Fruit fly (Drosophila melanogaster) whole organism, prepupa: ENCODE data around the gene Sox102F.
A peak's percentile ranks its signal among the peaks of the same experiment; 100 is the strongest.

ENCODE experiments used
- Blimp-1 ChIP-seq: fragments of 200-800 bp; sonication (Bioruptor generic); optimal IDR thresholded peaks from 3 replicates; lab custom pipeline; 2017; ENCODE audit warnings: missing biosample characterization, missing genetic modification characterization, mild to moderate bottlenecking, moderate library complexity, missing genetic modification reagents
- CG10631 ChIP-seq: fragments of 200-800 bp; sonication (Bioruptor generic); optimal IDR thresholded peaks from 2 replicates; lab custom pipeline; 2016; ENCODE audit warnings: missing biosample characterization, missing genetic modification characterization
- CG11294 ChIP-seq: fragments of 200-800 bp; sonication (Bioruptor generic); IDR thresholded peaks from 2 replicates; pipeline ENCODE4 v1.3.6; 2022; ENCODE audit warnings: missing biosample characterization, missing genetic modification characterization
- CG11902 ChIP-seq: fragments of 200-800 bp; sonication (Bioruptor generic); optimal IDR thresholded peaks from 3 replicates; lab custom pipeline; 2016; ENCODE audit warnings: missing biosample characterization, missing genetic modification characterization
- CG15336 ChIP-seq: fragments of 200-800 bp; sonication (Bioruptor generic); IDR thresholded peaks from 2 replicates; pipeline ENCODE4 v1.3.6; 2022; ENCODE audit warnings: missing biosample characterization, missing genetic modification characterization
- CG1621 ChIP-seq: fragments of 200-800 bp; sonication (Bioruptor generic); optimal IDR thresholded peaks from 3 replicates; lab custom pipeline; 2018; ENCODE audit warnings: missing biosample characterization, mild to moderate bottlenecking, missing genetic modification characterization
- CG3032 ChIP-seq: fragments of 200-800 bp; optimal IDR thresholded peaks from 2 replicates; lab custom pipeline; 2019; ENCODE audit warnings: missing biosample characterization, mild to moderate bottlenecking, missing genetic modification characterization, moderate library complexity
- CG31627 ChIP-seq: fragments of 200-800 bp; sonication (Bioruptor generic); optimal IDR thresholded peaks from 3 replicates; lab custom pipeline; 2016; ENCODE audit warnings: missing biosample characterization, missing genetic modification characterization
- CG32006 ChIP-seq: fragments of 200-800 bp; sonication (Bioruptor generic); optimal IDR thresholded peaks from 3 replicates; lab custom pipeline; 2017; ENCODE audit warnings: missing biosample characterization, mild to moderate bottlenecking, missing genetic modification characterization
- CG3919 ChIP-seq: fragments of 200-800 bp; sonication (Bioruptor generic); optimal IDR thresholded peaks from 3 replicates; lab custom pipeline; 2016; ENCODE audit warnings: missing biosample characterization, missing genetic modification characterization
- CG4318 ChIP-seq: fragments of 200-800 bp; sonication (Bioruptor generic); optimal IDR thresholded peaks from 3 replicates; lab custom pipeline; 2017; ENCODE audit warnings: missing biosample characterization, mild to moderate bottlenecking, missing genetic modification characterization
- CG6163 ChIP-seq: fragments of 200-800 bp; sonication (Bioruptor generic); IDR thresholded peaks from 3 replicates; pipeline ENCODE4 v1.3.6; 2022; ENCODE audit warnings: missing biosample characterization, missing genetic modification characterization
- CG6276 ChIP-seq: fragments of 200-800 bp; sonication (Bioruptor generic); optimal IDR thresholded peaks from 2 replicates; lab custom pipeline; 2017; ENCODE audit warnings: missing biosample characterization, mild to moderate bottlenecking, missing genetic modification characterization
- CG6792 ChIP-seq: fragments of 200-800 bp; sonication (Bioruptor generic); optimal IDR thresholded peaks from 3 replicates; lab custom pipeline; 2016; ENCODE audit warnings: missing biosample characterization, missing genetic modification characterization
- CG6808 ChIP-seq: fragments of 200-800 bp; sonication (Bioruptor generic); optimal IDR thresholded peaks from 3 replicates; lab custom pipeline; 2017; ENCODE audit warnings: missing biosample characterization, missing genetic modification characterization, mild to moderate bottlenecking, moderate library complexity, missing genetic modification reagents
- CG7368 ChIP-seq: fragments of 200-800 bp; sonication (Bioruptor generic); optimal IDR thresholded peaks from 3 replicates; lab custom pipeline; 2016; ENCODE audit warnings: missing biosample characterization, missing genetic modification characterization
- CG8319 ChIP-seq: fragments of 200-800 bp; sonication (Bioruptor generic); optimal IDR thresholded peaks from 3 replicates; lab custom pipeline; 2016; ENCODE audit warnings: missing biosample characterization, missing genetic modification characterization
- CG8632 ChIP-seq: fragments of 200-800 bp; sonication (Bioruptor generic); optimal IDR thresholded peaks from 3 replicates; lab custom pipeline; 2016; ENCODE audit warnings: missing biosample characterization, missing genetic modification characterization
- CG9139 ChIP-seq: fragments of 200-800 bp; sonication (Bioruptor generic); optimal IDR thresholded peaks from 3 replicates; lab custom pipeline; 2017; ENCODE audit warnings: missing biosample characterization, mild to moderate bottlenecking, missing genetic modification characterization
- Eip75B ChIP-seq: fragments of 200-800 bp; sonication (Bioruptor generic); optimal IDR thresholded peaks from 3 replicates; lab custom pipeline; 2016; ENCODE audit warnings: missing biosample characterization, missing genetic modification characterization
- Eip78C ChIP-seq: fragments of 200-800 bp; sonication (Bioruptor generic); peaks from one replicate; lab custom pipeline; 2016; ENCODE audit warnings: missing biosample characterization, missing genetic modification characterization
- Eip93F ChIP-seq: fragments of 200-800 bp; sonication (Bioruptor generic); optimal IDR thresholded peaks from 2 replicates; lab custom pipeline; 2016; ENCODE audit warnings: missing biosample characterization, mild to moderate bottlenecking, missing genetic modification characterization
- Ets21C ChIP-seq: fragments of 200-800 bp; sonication (Bioruptor generic); optimal IDR thresholded peaks from 3 replicates; lab custom pipeline; 2016; ENCODE audit warnings: missing biosample characterization, missing genetic modification characterization
- Ets96B ChIP-seq: fragments of 200-800 bp; optimal IDR thresholded peaks from 2 replicates; lab custom pipeline; 2019; ENCODE audit warnings: missing biosample characterization, mild to moderate bottlenecking, missing genetic modification characterization, moderate library complexity
- Gug ChIP-seq: fragments of 200-800 bp; sonication (Bioruptor generic); IDR thresholded peaks from 2 replicates; pipeline ENCODE4 v1.3.6; 2022; ENCODE audit warnings: missing biosample characterization, missing genetic modification characterization
- Hr4 ChIP-seq: fragments of 200-800 bp; sonication (Bioruptor generic); optimal IDR thresholded peaks from 3 replicates; lab custom pipeline; 2016; ENCODE audit warnings: missing biosample characterization, missing genetic modification characterization
- Lpt ChIP-seq: fragments of 200-800 bp; sonication (Bioruptor generic); optimal IDR thresholded peaks from 3 replicates; lab custom pipeline; 2016; ENCODE audit warnings: missing biosample characterization, missing genetic modification characterization
- Met ChIP-seq: fragments of 200-800 bp; sonication (Bioruptor generic); optimal IDR thresholded peaks from 3 replicates; lab custom pipeline; 2016; ENCODE audit warnings: missing biosample characterization, missing genetic modification characterization
- OdsH ChIP-seq: fragments of 200-800 bp; sonication (Bioruptor generic); optimal IDR thresholded peaks from 3 replicates; lab custom pipeline; 2016; ENCODE audit warnings: missing biosample characterization, missing genetic modification characterization
- Smox ChIP-seq: fragments of 200-800 bp; sonication (Bioruptor generic); optimal IDR thresholded peaks from 3 replicates; lab custom pipeline; 2016; ENCODE audit warnings: missing biosample characterization, missing genetic modification characterization
- Sox102F ChIP-seq: fragments of 200-800 bp; sonication (Bioruptor generic); optimal IDR thresholded peaks from 2 replicates; lab custom pipeline; 2016; ENCODE audit warnings: missing biosample characterization, mild to moderate bottlenecking, missing genetic modification characterization
- Sox14 ChIP-seq: fragments of 200-800 bp; sonication (Bioruptor generic); optimal IDR thresholded peaks from 3 replicates; lab custom pipeline; 2016; ENCODE audit warnings: missing biosample characterization, missing genetic modification characterization
- Sox15 ChIP-seq: fragments of 200-800 bp; sonication (Bioruptor generic); optimal IDR thresholded peaks from 3 replicates; lab custom pipeline; 2016; ENCODE audit warnings: missing biosample characterization, missing genetic modification characterization
- achi ChIP-seq: fragments of 200-800 bp; sonication (Bioruptor generic); optimal IDR thresholded peaks from 3 replicates; lab custom pipeline; 2016; ENCODE audit warnings: missing biosample characterization, missing genetic modification characterization
- acj6 ChIP-seq: fragments of 200-800 bp; sonication (Bioruptor generic); optimal IDR thresholded peaks from 3 replicates; lab custom pipeline; 2016; ENCODE audit warnings: missing biosample characterization, missing genetic modification characterization
- cyc ChIP-seq: fragments of 200-800 bp; sonication (Bioruptor generic); optimal IDR thresholded peaks from 3 replicates; lab custom pipeline; 2016; ENCODE audit warnings: missing biosample characterization, missing genetic modification characterization
- dsx ChIP-seq: fragments of 200-800 bp; optimal IDR thresholded peaks from 3 replicates; lab custom pipeline; 2019; ENCODE audit warnings: missing biosample characterization, mild to moderate bottlenecking, missing genetic modification characterization, moderate library complexity; ENCODE audit not compliant: poor library complexity, severe bottlenecking
- eg ChIP-seq: fragments of 200-800 bp; sonication (Bioruptor generic); IDR thresholded peaks from 3 replicates; pipeline ENCODE4 v1.3.6; 2022; ENCODE audit warnings: missing biosample characterization, missing genetic modification characterization
- esn ChIP-seq: fragments of 200-800 bp; sonication (Bioruptor generic); optimal IDR thresholded peaks from 2 replicates; lab custom pipeline; 2016; ENCODE audit warnings: missing biosample characterization, mild to moderate bottlenecking, missing genetic modification characterization, moderate library complexity
- fd59A ChIP-seq: fragments of 200-800 bp; sonication (Bioruptor generic); optimal IDR thresholded peaks from 2 replicates; lab custom pipeline; 2017; ENCODE audit warnings: missing biosample characterization, mild to moderate bottlenecking, missing genetic modification characterization, missing genetic modification reagents
- fd85E ChIP-seq: fragments of 200-800 bp; sonication (Bioruptor generic); optimal IDR thresholded peaks from 3 replicates; lab custom pipeline; 2016; ENCODE audit warnings: missing biosample characterization, missing genetic modification characterization
- lz ChIP-seq: fragments of 200-800 bp; sonication (Bioruptor generic); optimal IDR thresholded peaks from 3 replicates; lab custom pipeline; 2016; ENCODE audit warnings: missing biosample characterization, missing genetic modification characterization
- net ChIP-seq: fragments of 200-800 bp; sonication (Bioruptor generic); optimal IDR thresholded peaks from 3 replicates; lab custom pipeline; 2016; ENCODE audit warnings: missing biosample characterization, missing genetic modification characterization
- salr ChIP-seq, 2 experiments: fragments of 200-800 bp; sonication (Bioruptor generic); optimal IDR thresholded peaks; 3 replicates each; lab custom pipeline; 2016 to 2018; ENCODE audit warnings: missing biosample characterization in 2 of 2, missing genetic modification characterization in 2 of 2, mild to moderate bottlenecking in 1 of 2
- spab ChIP-seq: fragments of 200-800 bp; sonication (Bioruptor generic); optimal IDR thresholded peaks from 2 replicates; lab custom pipeline; 2017; ENCODE audit warnings: missing biosample characterization, mild to moderate bottlenecking, missing genetic modification characterization, missing genetic modification reagents
- ss ChIP-seq, 2 experiments: fragments of 200-800 bp; sonication (Bioruptor generic); optimal IDR thresholded peaks; 2 replicates in 1 of 2; 3 replicates in 1 of 2; lab custom pipeline; 2017 to 2018; ENCODE audit warnings: mild to moderate bottlenecking in 2 of 2, missing biosample characterization in 2 of 2, missing genetic modification characterization in 2 of 2, moderate library complexity in 1 of 2
- topi ChIP-seq: fragments of 200-800 bp; sonication (Bioruptor generic); optimal IDR thresholded peaks from 3 replicates; lab custom pipeline; 2016; ENCODE audit warnings: missing biosample characterization, missing genetic modification characterization
- vri ChIP-seq: fragments of 200-800 bp; sonication (Bioruptor generic); optimal IDR thresholded peaks from 3 replicates; lab custom pipeline; 2016; ENCODE audit warnings: missing biosample characterization, mild to moderate bottlenecking, missing genetic modification characterization

The Sox102F gene

dm6 chr4:831790-832189 lies 2.4 kb downstream of the Sox102F start:
- TF ChIP-seq Ets96B (tag; lab: Kevin White, UChicago) (peak; percentile 11), Hr4 (peak; percentile 55), CG4318 (GFP tag; lab: Kevin White, UChicago) (peak; percentile 52), CG11902 (no peak), Smox (GFP tag; lab: Kevin White, UChicago) (no peak), fd59A (peak; percentile 9), CG6276 (GFP tag; lab: Kevin White, UChicago) (peak; percentile 41), CG8319 (no peak), net (GFP tag; lab: Kevin White, UChicago) (no peak), ss (GFP tag; optimal IDR thresholded peaks at IDR 0.05; lab: Kevin White, UChicago) (peak in 1 of 2 experiments; percentile 23), Gug (GFP tag; lab: Robert Waterston, UW) (no peak), CG6808 (GFP tag; lab: Kevin White, UChicago) (peak; percentile 17), Lpt (GFP tag; lab: Kevin White, UChicago) (no peak), CG3919 (GFP tag; lab: Kevin White, UChicago) (peak; percentile 9), Sox102F (GFP tag; lab: Kevin White, UChicago) (no peak), salr (GFP tag; optimal IDR thresholded peaks at IDR 0.05; lab: Kevin White, UChicago) (peak in 1 of 2 experiments; percentile 42), CG15336 (peak; percentile 18; the same call in 1 of the 2 replicates), CG10631 (peak; percentile 16), Eip78C (GFP tag; lab: Kevin White, UChicago) (peak; percentile 90), Sox14 (GFP tag; lab: Kevin White, UChicago) (no peak), CG3032 (tag; lab: Kevin White, UChicago) (peak; percentile 38), lz (GFP tag; lab: Kevin White, UChicago) (no peak), CG32006 (GFP tag; lab: Kevin White, UChicago) (peak; percentile 65), Sox15 (GFP tag; lab: Kevin White, UChicago) (no peak), acj6 (GFP tag; lab: Kevin White, UChicago) (peak; percentile 9)

- TF ChIP-seq CG6808 (GFP tag; lab: Kevin White, UChicago) (peak; percentile 69), CG9139 (GFP tag; lab: Kevin White, UChicago) (peak; percentile 60), spab (GFP tag; lab: Kevin White, UChicago) (peak; percentile 48), Eip78C (GFP tag; lab: Kevin White, UChicago) (peak; percentile 79), net (GFP tag; lab: Kevin White, UChicago) (peak; percentile 77), fd59A (no peak), fd85E (GFP tag; lab: Kevin White, UChicago) (no peak), Sox14 (GFP tag; lab: Kevin White, UChicago) (no peak), vri (no peak), dsx (GFP tag; lab: Kevin White, UChicago) (peak; percentile 69), achi (peak; percentile 32), topi (GFP tag; lab: Kevin White, UChicago) (no peak), eg (no peak), CG6276 (GFP tag; lab: Kevin White, UChicago) (peak; percentile 10), CG32006 (GFP tag; lab: Kevin White, UChicago) (no peak), cyc (no peak), CG11294 (GFP tag; lab: Robert Waterston, UW) (no peak), Hr4 (no peak), CG3919 (GFP tag; lab: Kevin White, UChicago) (peak; percentile 55), acj6 (GFP tag; lab: Kevin White, UChicago) (peak; percentile 5), Blimp-1 (GFP tag; lab: Kevin White, UChicago) (no peak), Eip93F (no peak), CG31627 (GFP tag; lab: Kevin White, UChicago) (no peak), Lpt (GFP tag; lab: Kevin White, UChicago) (peak; percentile 53), CG6792 (GFP tag; lab: Kevin White, UChicago) (peak; percentile 15), CG8632 (peak; percentile 43), Ets21C (GFP tag; lab: Kevin White, UChicago) (no peak), CG1621 (tag; lab: Kevin White, UChicago) (no peak), CG4318 (GFP tag; lab: Kevin White, UChicago) (no peak), OdsH (GFP tag; lab: Kevin White, UChicago) (peak; percentile 42), Met (peak; percentile 13), ss (GFP tag; optimal IDR thresholded peaks at IDR 0.05; lab: Kevin White, UChicago) (peak; percentile 55 to 66), Eip75B (peak; percentile 52), Gug (GFP tag; lab: Robert Waterston, UW) (no peak), Ets96B (tag; lab: Kevin White, UChicago) (peak; percentile 73), CG7368 (GFP tag; lab: Kevin White, UChicago) (no peak), lz (GFP tag; lab: Kevin White, UChicago) (no peak), CG6163 (no peak; the same call in 2 of the 3 replicates), esn (GFP tag; lab: Kevin White, UChicago) (no peak)
These were observed 4.4 kb downstream of the Sox102F start for dm6 chr4:829783-830182.
